Fruit fly (Drosophila melanogaster): ENCODE results near the gene TyrRS.

The TyrRS gene

DNA sequence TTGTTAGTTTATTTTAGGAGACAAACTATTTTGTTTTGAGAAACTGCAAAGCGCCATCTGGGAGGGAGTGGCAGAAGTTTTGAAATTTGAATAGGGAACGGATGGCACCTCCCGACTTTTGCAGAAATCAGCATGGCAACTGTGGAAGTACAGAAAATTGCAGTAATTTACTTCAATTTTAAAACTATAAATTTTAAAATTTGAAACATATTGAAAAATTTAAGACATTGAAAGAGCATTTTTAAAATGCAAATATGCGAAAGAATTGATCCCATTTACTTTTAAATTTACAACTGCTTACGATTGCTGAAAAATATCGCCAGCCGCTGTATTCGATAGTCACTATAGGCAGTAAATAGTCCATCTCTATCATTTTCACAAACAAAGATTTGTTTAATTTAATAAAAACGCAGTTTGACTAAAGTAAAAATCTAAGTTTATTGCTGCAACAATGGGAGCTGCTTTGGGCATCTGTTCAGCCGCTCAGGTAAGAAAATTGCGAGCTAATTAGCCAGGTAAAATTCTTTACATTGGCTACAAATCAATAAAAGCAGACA, 6.6 kb downstream of the TyrRS start, which contains the start of gene Serinc (continued):
- no peak for TF ChIP-seq Hr78 (GFP tag; optimal IDR thresholded peaks at IDR 0.05)

DNA sequence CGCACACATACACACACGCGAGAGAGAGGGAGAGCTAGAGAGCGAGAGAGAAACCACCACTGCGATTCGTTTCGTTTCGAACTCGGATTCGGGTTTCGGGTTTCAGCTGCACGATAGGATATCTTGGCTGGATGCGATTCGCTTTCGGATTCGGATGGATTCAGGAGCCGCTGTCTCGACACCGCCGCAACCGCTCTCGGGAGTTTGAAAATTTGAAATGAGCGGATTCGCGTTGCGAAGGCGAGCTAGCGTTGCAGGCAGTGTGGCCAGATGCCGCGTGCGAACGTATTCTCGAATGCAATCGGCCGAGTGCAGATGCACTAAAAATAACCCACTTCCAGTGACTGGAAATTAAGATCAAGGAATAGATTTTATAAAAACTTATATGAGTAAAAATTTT, 7.5 kb downstream of the TyrRS start, which contains the start of gene fax:
fax (minus strand) TSS at position 263 of the 400 bp plus-strand sequence.
- peak; percentile 79 for TF ChIP-seq Hr83 (GFP tag; optimal IDR thresholded peaks at IDR 0.05; ENCODE audit: poor library complexity, severe bottlenecking)
- peak; percentile 37 for TF ChIP-seq sage (GFP tag; optimal IDR thresholded peaks at IDR 0.05)
- TF ChIP-seq dsf (GFP tag; optimal IDR thresholded peaks at IDR 0.05; ENCODE audit: borderline replicate concordance) = no peak
- peak; percentile 7 to 25 for TF ChIP-seq dl (GFP tag; optimal IDR thresholded peaks at IDR 0.05; ENCODE audit: insufficient read depth in 1 of 2, partially characterized antibody in 2 of 2)
- no peak for TF ChIP-seq CrebA (GFP tag; optimal IDR thresholded peaks at IDR 0.05; ENCODE audit: borderline replicate concordance)
- no peak for TF ChIP-seq HLH106 (tag; optimal IDR thresholded peaks at IDR 0.05)
- TF ChIP-seq Dfd (GFP tag; optimal IDR thresholded peaks at IDR 0.05) = no peak
- TF ChIP-seq rgr (GFP tag; optimal IDR thresholded peaks at IDR 0.05) = peak; percentile 93
- TF ChIP-seq CG9705 (GFP tag; optimal IDR thresholded peaks at IDR 0.05) = peak; percentile 39
- peak; percentile 31 for TF ChIP-seq h (GFP tag; optimal IDR thresholded peaks at IDR 0.05)
- TF ChIP-seq brk (GFP tag; optimal IDR thresholded peaks at IDR 0.05) = no peak
- no peak for TF ChIP-seq Hnf4 (GFP tag; optimal IDR thresholded peaks at IDR 0.05)
- no peak for TF ChIP-seq Hr78 (GFP tag; optimal IDR thresholded peaks at IDR 0.05)
- TF ChIP-seq Sp1 (GFP tag; optimal IDR thresholded peaks at IDR 0.05) = peak; percentile 73
- no peak for TF ChIP-seq woc (GFP tag; optimal IDR thresholded peaks at IDR 0.05)
- no peak for TF ChIP-seq usp (GFP tag; optimal IDR thresholded peaks at IDR 0.05)
- peak; percentile 44 for TF ChIP-seq OdsH (GFP tag; optimal IDR thresholded peaks at IDR 0.05)
- TF ChIP-seq psq (GFP tag; optimal IDR thresholded peaks at IDR 0.05) = peak; percentile 31
- no peak for TF ChIP-seq Mio (GFP tag; optimal IDR thresholded peaks at IDR 0.05)
- peak; percentile 81 for TF ChIP-seq Dif (GFP tag; optimal IDR thresholded peaks at IDR 0.05; ENCODE audit: partially characterized antibody)
- peak; percentile 4 for TF ChIP-seq fru (GFP tag; optimal IDR thresholded peaks at IDR 0.05)
- no peak for TF ChIP-seq dmrt93B (GFP tag; optimal IDR thresholded peaks at IDR 0.05)
- TF ChIP-seq GATAd (GFP tag; optimal IDR thresholded peaks at IDR 0.05) = no peak
- TF ChIP-seq Vsx2 (GFP tag; optimal IDR thresholded peaks at IDR 0.05; ENCODE audit: partially characterized antibody) = peak; percentile 84
- no peak for TF ChIP-seq CG32264 (GFP tag; optimal IDR thresholded peaks at IDR 0.05)
- TF ChIP-seq Abd-B (GFP tag; optimal IDR thresholded peaks at IDR 0.05) = no peak
- peak; percentile 7 for TF ChIP-seq ey (GFP tag; optimal IDR thresholded peaks at IDR 0.05)
- no peak for TF ChIP-seq pan (optimal IDR thresholded peaks at IDR 0.05)
- TF ChIP-seq lola (GFP tag; optimal IDR thresholded peaks at IDR 0.05) = no peak
- peak; percentile 54 for TF ChIP-seq br (GFP tag; optimal IDR thresholded peaks at IDR 0.05)
- TF ChIP-seq Rel (GFP tag; optimal IDR thresholded peaks at IDR 0.05) = peak; percentile 22
- peak; percentile 54 for TF ChIP-seq Rel (tag; optimal IDR thresholded peaks at IDR 0.05)
- TF ChIP-seq Myc (optimal IDR thresholded peaks at IDR 0.05) = no peak
- TF ChIP-seq jim (GFP tag; optimal IDR thresholded peaks at IDR 0.05) = no peak
- TF ChIP-seq N (GFP tag; optimal IDR thresholded peaks at IDR 0.05) = no peak
- no peak for TF ChIP-seq sv (GFP tag; optimal IDR thresholded peaks at IDR 0.05)
- TF ChIP-seq foxo (GFP tag; optimal IDR thresholded peaks at IDR 0.05) = peak in 1 of 2 experiments; percentile 19
- TF ChIP-seq Jra (GFP tag; optimal IDR thresholded peaks at IDR 0.05) = no peak
- no peak for TF ChIP-seq tai (GFP tag; optimal IDR thresholded peaks at IDR 0.05)

Measured in whole organism, wandering third instar larva.